Fruit fly (Drosophila melanogaster): ENCODE measurements around the gene CG13998.
A peak's percentile ranks its signal among the peaks of the same experiment; 100 is the strongest.

CG13998 gene

DNA sequence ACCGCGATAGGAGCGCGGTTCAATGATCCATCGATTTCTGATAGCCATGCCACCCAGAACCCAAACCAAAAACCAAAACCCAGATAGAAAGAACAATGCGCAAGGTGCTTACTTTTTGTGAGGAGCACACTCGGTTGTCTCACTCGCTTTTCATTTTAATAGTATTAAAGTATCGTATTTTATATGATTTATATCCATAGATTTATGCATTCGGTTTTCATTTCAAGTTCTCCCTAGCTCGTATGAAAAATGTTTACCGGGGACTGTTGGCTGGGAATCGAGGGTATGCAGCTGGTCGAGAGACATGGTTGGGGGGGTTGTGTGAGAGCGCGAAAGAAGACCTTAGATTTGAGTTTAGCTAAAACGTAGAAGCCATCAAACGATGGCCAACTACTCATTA is 15.4 kb upstream of the CG13998 start (continued):
- TF ChIP-seq CG4820 (GFP tag; optimal IDR thresholded peaks at IDR 0.05) (peak; percentile 2), CG3065 (GFP tag; optimal IDR thresholded peaks at IDR 0.05) (no peak), lilli (GFP tag; optimal IDR thresholded peaks at IDR 0.05) (peak; percentile 66), Fer2 (tag; optimal IDR thresholded peaks at IDR 0.05) (no peak), BEAF-32 (GFP tag; optimal IDR thresholded peaks at IDR 0.05) (no peak), CG14014 (GFP tag; IDR thresholded peaks at IDR 0.05) (no peak), Lim3 (GFP tag; IDR thresholded peaks at IDR 0.05) (no peak), pita (GFP tag; optimal IDR thresholded peaks at IDR 0.05) (no peak), C15 (GFP tag; IDR thresholded peaks at IDR 0.05) (no peak), CG6765 (GFP tag; optimal IDR thresholded peaks at IDR 0.05) (no peak), HLH54F (GFP tag; optimal IDR thresholded peaks at IDR 0.05) (no peak), PHDP (tag; optimal IDR thresholded peaks at IDR 0.05) (peak; percentile 23), hkb (optimal IDR thresholded peaks at IDR 0.05) (no peak), hkb (GFP tag; IDR thresholded peaks at IDR 0.05) (peak; percentile 34; the same call in 1 of the 2 replicates), CG7556 (GFP tag; optimal IDR thresholded peaks at IDR 0.05) (peak; percentile 21), CG4328 (GFP tag; optimal IDR thresholded peaks at IDR 0.05) (no peak), CG15601 (tag; optimal IDR thresholded peaks at IDR 0.05) (peak; percentile 13), stwl (tag; optimal IDR thresholded peaks at IDR 0.05) (no peak), NFAT (GFP tag; IDR thresholded peaks at IDR 0.05) (no peak), CG12219 (GFP tag; optimal IDR thresholded peaks at IDR 0.05) (no peak), lov (optimal IDR thresholded peaks at IDR 0.05) (no peak), lov (GFP tag; IDR thresholded peaks at IDR 0.05) (no peak), pros (GFP tag; optimal IDR thresholded peaks at IDR 0.05) (no peak), sqz (GFP tag; optimal IDR thresholded peaks at IDR 0.05) (no peak), peb (GFP tag; IDR thresholded peaks at IDR 0.05) (0 out of 2 replicates have a peak, but pooled peaks have one; percentile 13), nau (GFP tag; optimal IDR thresholded peaks at IDR 0.05) (no peak), Scr (GFP tag; IDR thresholded peaks at IDR 0.05; ENCODE audit: partially characterized antibody) (no peak), hth (optimal IDR thresholded peaks at IDR 0.05) (no peak), CG9932 (GFP tag; IDR thresholded peaks at IDR 0.05) (peak; percentile 57), E2f1 (GFP tag; IDR thresholded peaks at IDR 0.05) (peak; percentile 38; the same call in 1 of the 2 replicates), CG18764 (GFP tag; optimal IDR thresholded peaks at IDR 0.05) (no peak), CG32772 (GFP tag; IDR thresholded peaks at IDR 0.05) (no peak), her (GFP tag; optimal IDR thresholded peaks at IDR 0.05) (no peak), Gug (GFP tag; IDR thresholded peaks at IDR 0.05) (peak; percentile 34; the same call in 1 of the 4 replicates), TFAM (GFP tag; optimal IDR thresholded peaks at IDR 0.05) (no peak), wor (GFP tag; IDR thresholded peaks at IDR 0.05) (no peak), CG10462 (GFP tag; optimal IDR thresholded peaks at IDR 0.05) (no peak), CG9215 (GFP tag; IDR thresholded peaks at IDR 0.05) (peak; percentile 28; the same call in 1 of the 2 replicates), CG8388 (GFP tag; optimal IDR thresholded peaks at IDR 0.05) (peak; percentile 15), chn (GFP tag; optimal IDR thresholded peaks at IDR 0.05) (peak; percentile 5), CG1024 (GFP tag; IDR thresholded peaks at IDR 0.05) (0 out of 2 replicates have a peak, but pooled peaks have one; percentile 36), Bgb (GFP tag; IDR thresholded peaks at IDR 0.05; ENCODE audit: partially characterized antibody) (no peak), CG11456 (GFP tag; IDR thresholded peaks at IDR 0.05) (peak; percentile 66; the same call in 2 of the 3 replicates), Adf1 (GFP tag; IDR thresholded peaks at IDR 0.05) (no peak), NC2β (GFP tag; optimal IDR thresholded peaks at IDR 0.05) (no peak), psq (GFP tag; optimal IDR thresholded peaks at IDR 0.05) (no peak), tna (GFP tag; IDR thresholded peaks at IDR 0.05; ENCODE audit: partially characterized antibody) (no peak), CG31224 (GFP tag; IDR thresholded peaks at IDR 0.05) (0 out of 2 replicates have a peak, but pooled peaks have one; percentile 11)

All from whole organism, embryonic.